Worm (Caenorhabditis elegans) whole organism, L3 larva: Measurements from ENCODE around the gene F42A10.7.

Source experiments
- ZK546.5 ChIP-seq: sonication (generic microtip); optimal IDR thresholded peaks from 2 replicates; lab custom pipeline; 2017; ENCODE audit warnings: missing biosample characterization, missing genetic modification characterization
- elt-1 ChIP-seq: fragments of 150-350 bp; optimal IDR thresholded peaks from 2 replicates; lab custom pipeline; 2014; ENCODE audit warnings: missing biosample characterization, missing genetic modification characterization
- elt-2 ChIP-seq: sonication (generic microtip); optimal IDR thresholded peaks from 2 replicates; lab custom pipeline; 2016; ENCODE audit warnings: missing genetic modification reagents, mild to moderate bottlenecking, missing genetic modification characterization, missing compliant biosample characterization
- mdl-1 ChIP-seq: fragments of 150-350 bp; optimal IDR thresholded peaks from 2 replicates; lab custom pipeline; 2014; ENCODE audit warnings: missing biosample characterization, missing genetic modification characterization
- mml-1 ChIP-seq: fragments of 150-350 bp; sonication (generic microtip); optimal IDR thresholded peaks from 3 replicates; lab custom pipeline; 2014; ENCODE audit warnings: missing biosample characterization, missing genetic modification characterization
- nhr-28 ChIP-seq: fragments of 150-350 bp; optimal IDR thresholded peaks from 2 replicates; lab custom pipeline; 2014; ENCODE audit warnings: missing biosample characterization, missing genetic modification characterization
- snpc-4 ChIP-seq: fragments of 150-350 bp; optimal IDR thresholded peaks from 2 replicates; lab custom pipeline; 2014; ENCODE audit warnings: missing biosample characterization, missing genetic modification characterization
- ztf-11 ChIP-seq: fragments of 150-350 bp; optimal IDR thresholded peaks from 2 replicates; lab custom pipeline; 2014; ENCODE audit warnings: missing biosample characterization, missing genetic modification characterization

ce11 chrIII:6216833-6217466 is 38.5 kb upstream of the F42A10.7 start, which contains the start of gene hot-4:
- TF ChIP-seq elt-2 (tag; lab: Kevin White, UChicago): no peak
- no peak for TF ChIP-seq mml-1 (tag; lab: Kevin White, UChicago)
- TF ChIP-seq snpc-4: no peak
- TF ChIP-seq ztf-11 (tag; lab: Kevin White, UChicago): no peak
- TF ChIP-seq ZK546.5 (tag; lab: Kevin White, UChicago): no peak
- no peak for TF ChIP-seq nhr-28 (tag; lab: Kevin White, UChicago)
- TF ChIP-seq mdl-1 (tag; lab: Kevin White, UChicago): no peak
- TF ChIP-seq elt-1 (tag; lab: Kevin White, UChicago): no peak
